Worm (Caenorhabditis elegans) whole organism, L4 larva: ENCODE results near the gene ZC204.6.

ENCODE experiments used
- egl-27 ChIP-seq: sonication (generic microtip); optimal IDR thresholded peaks from 3 replicates; lab custom pipeline; 2017; ENCODE audit warnings: missing biosample characterization, missing genetic modification reagents, missing genetic modification characterization
- pha-4 ChIP-seq, 2 experiments: fragments of 150-350 bp in 1 of 2; fragments of 200-800 bp in 1 of 2; sonication (Bioruptor generic) in 1 of 2; IDR thresholded peaks in 1 of 2; optimal IDR thresholded peaks in 1 of 2; 2 replicates each; pipeline versions ENCODE4 v1.3.6 to Lab custom; 2014 to 2022; ENCODE audit warnings: missing genetic modification characterization in 2 of 2, missing genetic modification reagents in 2 of 2, missing biosample characterization in 1 of 2, missing compliant biosample characterization in 1 of 2
- skn-1 ChIP-seq: fragments of 150-350 bp; optimal IDR thresholded peaks from 2 replicates; lab custom pipeline; 2014; ENCODE audit warnings: missing biosample characterization, missing genetic modification characterization

- no peak for TF ChIP-seq egl-27 (tag; lab: Kevin White, UChicago)
- TF ChIP-seq skn-1 (tag; lab: Kevin White, UChicago): no peak
- TF ChIP-seq pha-4 (GFP tag; IDR thresholded peaks at IDR 0.05; lab: Robert Waterston, UW): no peak
- TF ChIP-seq pha-4 (tag; optimal IDR thresholded peaks at IDR 0.05; lab: Kevin White, UChicago): no peak
Observed at ce11 chrII:1624572-1624971, 20.1 kb downstream of the ZC204.6 start, which contains the start of gene fbxa-160.
